Worm (Caenorhabditis elegans): ENCODE measurements around the gene lias-1.
A peak's percentile ranks its signal among the peaks of the same experiment; 100 is the strongest.

The lias-1 gene

DNA sequence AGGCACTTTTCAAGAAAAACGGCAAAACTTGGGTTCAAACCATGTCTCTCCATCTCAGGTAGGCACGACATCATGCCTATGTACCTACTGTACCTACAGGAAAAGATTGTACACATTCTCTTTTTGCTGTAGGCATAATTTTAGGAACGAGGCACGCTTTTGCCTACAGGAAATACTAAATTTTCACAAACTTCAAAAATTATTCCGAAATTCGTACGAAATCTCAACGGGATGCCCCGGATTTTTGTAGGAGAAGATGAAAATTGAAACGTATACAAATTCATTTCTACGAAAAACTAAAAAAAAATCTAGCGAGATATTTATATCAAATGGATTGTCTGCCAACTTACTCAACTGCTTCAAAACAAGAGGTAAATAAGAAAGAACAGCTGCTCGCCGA, 43.1 kb upstream of the lias-1 start, which contains the start of gene C54C6.11:
Gene C54C6.11, plus strand, starts transcription at position 301 of the 400 bp plus-strand sequence.
- TF ChIP-seq dpl-1 (GFP tag; optimal IDR thresholded peaks at IDR 0.05) (no peak), nhr-77 (tag; optimal IDR thresholded peaks at IDR 0.05) (no peak), aly-2 (tag; optimal IDR thresholded peaks at IDR 0.05) (no peak), nhr-28 (tag; optimal IDR thresholded peaks at IDR 0.05) (no peak), nhr-84 (tag; optimal IDR thresholded peaks at IDR 0.05) (no peak), nhr-90 (tag; optimal IDR thresholded peaks at IDR 0.05; ENCODE audit: poor library complexity) (no peak), nhr-237 (tag; optimal IDR thresholded peaks at IDR 0.05) (no peak), dsc-1 (tag; optimal IDR thresholded peaks at IDR 0.05) (no peak), swsn-7 (tag; optimal IDR thresholded peaks at IDR 0.05) (no peak), grh-1 (GFP tag; IDR thresholded peaks at IDR 0.05) (no peak), ztf-4 (tag; optimal IDR thresholded peaks at IDR 0.05) (no peak), tlp-1 (tag; optimal IDR thresholded peaks at IDR 0.05) (no peak)

DNA sequence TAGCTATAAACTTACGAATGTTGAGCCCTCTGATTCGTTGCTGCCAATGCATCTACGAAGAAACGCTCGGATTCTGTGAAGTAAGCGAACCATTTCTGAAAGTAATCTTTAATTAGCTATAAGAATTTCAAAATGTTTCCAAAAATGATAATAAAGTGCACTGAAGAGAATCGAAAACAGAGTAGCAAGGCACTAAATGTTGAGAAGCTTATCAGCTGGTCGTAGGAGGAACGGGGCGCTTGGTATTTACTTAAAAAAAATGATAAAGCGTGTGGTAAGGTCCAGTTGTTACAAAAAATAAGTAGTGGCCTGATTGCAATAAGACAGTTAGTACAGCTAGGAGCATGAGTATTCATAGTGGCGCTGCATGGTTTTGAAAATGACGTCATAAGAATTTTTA, 41.4 kb upstream of the lias-1 start, which contains the start of gene C54C6.7:
Gene C54C6.7, minus strand, starts transcription at position 101 of the 400 bp plus-strand sequence.
- no peak for TF ChIP-seq fkh-4 (tag; optimal IDR thresholded peaks at IDR 0.05; ENCODE audit: borderline replicate concordance)
- TF ChIP-seq elt-2 (tag; optimal IDR thresholded peaks at IDR 0.05): no peak
- TF ChIP-seq mdl-1 (tag; optimal IDR thresholded peaks at IDR 0.05): no peak
- TF ChIP-seq unc-86 (tag; optimal IDR thresholded peaks at IDR 0.05): no peak
- no peak for TF ChIP-seq elt-3 (tag; optimal IDR thresholded peaks at IDR 0.05)
- TF ChIP-seq nhr-84 (tag; optimal IDR thresholded peaks at IDR 0.05): no peak
- no peak for TF ChIP-seq xbp-1 (tag; optimal IDR thresholded peaks at IDR 0.05)
- no peak for TF ChIP-seq tbx-2 (tag; optimal IDR thresholded peaks at IDR 0.05)
- no peak for TF ChIP-seq aha-1 (tag; optimal IDR thresholded peaks at IDR 0.05)

DNA sequence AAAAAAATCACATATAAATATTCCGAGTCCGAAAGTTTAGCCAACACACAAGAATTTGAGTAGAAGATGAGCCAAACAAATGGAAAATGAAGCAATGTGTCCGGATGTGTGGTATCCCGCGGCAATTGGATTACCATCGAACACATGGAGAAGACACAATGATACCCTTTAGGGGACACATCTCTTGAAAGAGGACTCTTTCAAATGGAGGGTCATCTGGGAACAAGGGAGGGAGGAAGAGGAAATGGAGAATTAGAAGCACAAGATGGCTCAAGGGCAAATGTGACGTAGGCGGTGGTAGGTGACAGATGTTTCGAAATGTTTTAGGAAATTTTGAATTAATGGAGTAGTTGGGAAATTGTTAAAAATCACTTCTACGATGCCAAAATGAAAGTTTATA, 38.2 kb upstream of the lias-1 start:
- TF ChIP-seq ztf-4 (tag; optimal IDR thresholded peaks at IDR 0.05) (no peak), zag-1 (tag; optimal IDR thresholded peaks at IDR 0.05) (peak; percentile 12), lin-14 (GFP tag; optimal IDR thresholded peaks at IDR 0.05) (peak; percentile 61), ztf-11 (tag; optimal IDR thresholded peaks at IDR 0.05) (peak in 1 of 2 experiments; percentile 2)

DNA sequence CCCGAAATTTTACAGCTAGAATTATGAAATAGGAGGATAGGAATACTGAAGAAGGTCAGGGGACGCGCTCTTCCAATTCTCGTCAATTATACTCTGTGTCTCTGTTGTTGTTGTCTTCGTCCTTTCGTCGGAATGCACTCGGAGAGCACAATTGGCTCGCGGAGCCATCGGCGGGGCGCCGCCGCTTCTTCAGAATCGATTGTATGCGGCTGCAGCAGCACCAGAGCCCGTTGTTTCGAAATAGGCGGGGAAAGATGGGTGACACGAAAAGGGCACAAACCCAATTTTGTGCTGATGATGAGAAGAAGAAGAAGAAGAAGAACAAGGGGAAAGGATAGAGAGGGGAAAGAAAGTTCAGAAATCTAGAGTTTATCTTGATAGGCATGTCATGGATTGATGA, 37.2 kb upstream of the lias-1 start:
- TF ChIP-seq nhr-19 (GFP tag; conservative IDR thresholded peaks at IDR 0.05) (no peak), zip-4 (GFP tag; optimal IDR thresholded peaks at IDR 0.05) (no peak), pax-3 (tag; optimal IDR thresholded peaks at IDR 0.05) (no peak), nhr-71 (tag; optimal IDR thresholded peaks at IDR 0.05) (peak; percentile 21), nhr-11 (tag; optimal IDR thresholded peaks at IDR 0.05) (no peak), unc-130 (tag; optimal IDR thresholded peaks at IDR 0.05) (no peak), irx-1 (tag; optimal IDR thresholded peaks at IDR 0.05) (no peak), aly-2 (tag; optimal IDR thresholded peaks at IDR 0.05) (no peak), fkh-8 (tag; optimal IDR thresholded peaks at IDR 0.05) (no peak), fkh-10 (GFP tag; optimal IDR thresholded peaks at IDR 0.05) (peak; percentile 1), F16B12.6 (tag; optimal IDR thresholded peaks at IDR 0.05) (peak; percentile 4), dsc-1 (tag; optimal IDR thresholded peaks at IDR 0.05) (no peak), lin-14 (GFP tag; optimal IDR thresholded peaks at IDR 0.05) (peak; percentile 87), ceh-88 (GFP tag; IDR thresholded peaks at IDR 0.05) (no peak), isw-1 (GFP tag; IDR thresholded peaks at IDR 0.05) (peak; percentile 14), elt-3 (tag; optimal IDR thresholded peaks at IDR 0.05) (no peak), tbx-2 (tag; optimal IDR thresholded peaks at IDR 0.05) (no peak), lsy-2 (tag; optimal IDR thresholded peaks at IDR 0.05) (peak in 1 of 2 experiments; percentile 28), efl-3 (GFP tag; optimal IDR thresholded peaks at IDR 0.05) (no peak), efl-1 (optimal IDR thresholded peaks at IDR 0.05) (no peak), efl-1 (GFP tag; optimal IDR thresholded peaks at IDR 0.05 in 1 of 2) (peak in 1 of 2 experiments; percentile 75), ceh-90 (tag; optimal IDR thresholded peaks at IDR 0.05) (no peak), aha-1 (tag; optimal IDR thresholded peaks at IDR 0.05) (no peak), jun-1 (tag; optimal IDR thresholded peaks at IDR 0.05) (no peak), ztf-11 (tag; optimal IDR thresholded peaks at IDR 0.05) (peak in 1 of 2 experiments; percentile 4), unc-30 (tag; optimal IDR thresholded peaks at IDR 0.05) (no peak), ceh-63 (GFP tag; optimal IDR thresholded peaks at IDR 0.05) (no peak), mab-9 (GFP tag; IDR thresholded peaks at IDR 0.05) (no peak), mef-2 (tag; optimal IDR thresholded peaks at IDR 0.05) (no peak), ceh-82 (tag; optimal IDR thresholded peaks at IDR 0.05) (peak in 2 of 3 experiments; percentile 32 to 52), nhr-20 (tag; optimal IDR thresholded peaks at IDR 0.05) (no peak), sup-37 (GFP tag; optimal IDR thresholded peaks at IDR 0.05) (no peak)

Measured in whole organism, L1 larva.